Worm (Caenorhabditis elegans) whole organism, L4/young adult: Measurements from ENCODE around the gene nhr-128.

Experiments used
- W03F9.2 ChIP-seq: fragments of 150-350 bp; optimal IDR thresholded peaks from 2 replicates; lab custom pipeline; 2014; ENCODE audit warnings: missing biosample characterization, missing genetic modification characterization
- dao-5 ChIP-seq: sonication (generic microtip); optimal IDR thresholded peaks from 2 replicates; lab custom pipeline; 2016; ENCODE audit warnings: missing genotype, missing genetic modification characterization, moderate library complexity, missing compliant biosample characterization
- him-1 ChIP-seq: sonication (generic microtip); optimal IDR thresholded peaks from 2 replicates; lab custom pipeline; 2016; ENCODE audit warnings: missing genotype, missing genetic modification reagents, missing genetic modification characterization, missing compliant biosample characterization

- TF ChIP-seq him-1 (tag; lab: Kevin White, UChicago): no peak
- no peak for TF ChIP-seq W03F9.2 (tag; lab: Kevin White, UChicago)
- TF ChIP-seq dao-5 (tag; lab: Kevin White, UChicago): no peak
Measured at ce11 chrV:2200402-2200801, 21.5 kb upstream of the nhr-128 start.
